Worm (Caenorhabditis elegans) whole organism, early embryonic: ENCODE data around the gene srv-10.

Source experiments
- B0310.2 ChIP-seq: sonication (generic microtip); optimal IDR thresholded peaks from 2 replicates; lab custom pipeline; 2016; ENCODE audit warnings: mild to moderate bottlenecking, missing genetic modification characterization, missing compliant biosample characterization
- F13C5.2 ChIP-seq: sonication (generic microtip); optimal IDR thresholded peaks from 2 replicates; lab custom pipeline; 2017; ENCODE audit warnings: mild to moderate bottlenecking, missing genetic modification characterization, inconsistent platforms, missing compliant biosample characterization
- aly-1 ChIP-seq: sonication (generic microtip); optimal IDR thresholded peaks from 2 replicates; lab custom pipeline; 2016; ENCODE audit warnings: missing genetic modification characterization, missing compliant biosample characterization
- ama-1 ChIP-seq: fragments of 150-350 bp; optimal IDR thresholded peaks from 2 replicates; lab custom pipeline; 2014
- ceh-13 ChIP-seq: fragments of 200-800 bp; sonication (Bioruptor generic); optimal IDR thresholded peaks from 2 replicates; lab custom pipeline; 2018; ENCODE audit warnings: mild to moderate bottlenecking, missing genetic modification characterization, missing compliant biosample characterization
- ceh-36 ChIP-seq: sonication (generic microtip); optimal IDR thresholded peaks from 2 replicates; lab custom pipeline; 2016; ENCODE audit warnings: missing genetic modification characterization, inconsistent platforms, missing compliant biosample characterization
- ets-7 ChIP-seq: sonication (generic microtip); optimal IDR thresholded peaks from 2 replicates; lab custom pipeline; 2016; ENCODE audit warnings: missing genotype, missing genetic modification characterization, missing compliant biosample characterization
- flt-1 ChIP-seq: fragments of 200-800 bp; sonication (Bioruptor generic); IDR thresholded peaks from 2 replicates; pipeline ENCODE4 v1.3.6; 2022; ENCODE audit warnings: missing genetic modification characterization, missing compliant biosample characterization
- hmbx-1 ChIP-seq: sonication (generic microtip); optimal IDR thresholded peaks from 2 replicates; lab custom pipeline; 2016; ENCODE audit warnings: mild to moderate bottlenecking, missing genetic modification characterization, missing compliant biosample characterization
- hmg-4 ChIP-seq: fragments of 200-800 bp; sonication (Bioruptor generic); optimal IDR thresholded peaks from 2 replicates; lab custom pipeline; 2018; ENCODE audit warnings: mild to moderate bottlenecking, missing genetic modification characterization, missing compliant biosample characterization
- hnd-1 ChIP-seq: sonication (generic microtip); optimal IDR thresholded peaks from 2 replicates; lab custom pipeline; 2016; ENCODE audit warnings: missing genetic modification characterization, missing compliant biosample characterization
- pes-1 ChIP-seq: fragments of 200-800 bp; sonication (Bioruptor generic); IDR thresholded peaks from 2 replicates; pipeline ENCODE4 v1.3.6; 2022; ENCODE audit warnings: missing genetic modification reagents, missing genetic modification characterization, missing compliant biosample characterization
- scrt-1 ChIP-seq: fragments of 200-800 bp; sonication (Bioruptor generic); IDR thresholded peaks from 2 replicates; pipeline ENCODE4 v1.3.6; 2022; ENCODE audit warnings: missing genetic modification characterization, missing compliant biosample characterization
- sea-1 ChIP-seq: fragments of 200-800 bp; sonication (Bioruptor generic); conservative IDR thresholded peaks from 2 replicates; pipeline ENCODE4 v1.3.6; 2022; ENCODE audit warnings: missing genetic modification characterization, missing compliant biosample characterization
- tbx-11 ChIP-seq: fragments of 200-800 bp; sonication (Bioruptor generic); IDR thresholded peaks from 2 replicates; pipeline ENCODE4 v1.3.6; 2022; ENCODE audit warnings: missing genetic modification characterization, missing compliant biosample characterization
- tbx-37 ChIP-seq: fragments of 200-800 bp; sonication (Bioruptor generic); conservative IDR thresholded peaks from 2 replicates; pipeline ENCODE4 v1.3.6; 2022; ENCODE audit warnings: missing genetic modification reagents, missing genetic modification characterization, missing compliant biosample characterization
- tra-4 ChIP-seq: sonication (generic microtip); optimal IDR thresholded peaks from 2 replicates; lab custom pipeline; 2017; ENCODE audit warnings: missing genetic modification characterization, missing compliant biosample characterization

Gene srv-10

ce11 chrV:13420640-13421039 lies 3.1 kb upstream of the srv-10 start, which contains the start of gene srv-8:
Gene srv-8 (minus strand): TSS chrV:13420740.
- TF ChIP-seq F13C5.2 (no peak), ets-7 (tag; lab: Kevin White, UChicago) (no peak), pes-1 (GFP tag; lab: Robert Waterston, UW) (no peak), tra-4 (tag; lab: Kevin White, UChicago) (no peak), ceh-36 (no peak), hmbx-1 (tag; lab: Kevin White, UChicago) (no peak)

- TF ChIP-seq hnd-1, result no peak
- TF ChIP-seq ceh-13 (GFP tag; lab: Kevin White, UChicago), result no peak
- TF ChIP-seq pes-1 (GFP tag; lab: Robert Waterston, UW), result no peak
- TF ChIP-seq tbx-11 (GFP tag; lab: Robert Waterston, UW), result no peak
- TF ChIP-seq sea-1, result no peak
- TF ChIP-seq ama-1 (lab: Kevin White, UChicago), result no peak
- TF ChIP-seq ets-7 (tag; lab: Kevin White, UChicago), result no peak
- TF ChIP-seq F13C5.2, result no peak
- no peak for TF ChIP-seq scrt-1 (GFP tag; lab: Robert Waterston, UW)
- no peak for TF ChIP-seq aly-1
- TF ChIP-seq B0310.2 (tag; lab: Kevin White, UChicago), result no peak
- no peak for TF ChIP-seq tra-4 (tag; lab: Kevin White, UChicago)
- TF ChIP-seq ceh-36, result no peak
- TF ChIP-seq flt-1 (GFP tag; lab: Robert Waterston, UW), result no peak
These were observed 2.0 kb upstream of the srv-10 start for ce11 chrV:13421697-13422096.

- TF ChIP-seq tbx-11 (GFP tag; lab: Robert Waterston, UW) (no peak), B0310.2 (tag; lab: Kevin White, UChicago) (no peak), hmbx-1 (tag; lab: Kevin White, UChicago) (no peak), ceh-36 (no peak), hmg-4 (no peak), aly-1 (no peak), ama-1 (lab: Kevin White, UChicago) (no peak), tra-4 (tag; lab: Kevin White, UChicago) (no peak), scrt-1 (GFP tag; lab: Robert Waterston, UW) (no peak), ets-7 (tag; lab: Kevin White, UChicago) (no peak), flt-1 (GFP tag; lab: Robert Waterston, UW) (no peak), hnd-1 (no peak), ceh-13 (GFP tag; lab: Kevin White, UChicago) (no peak)
These were observed 663 bp upstream of the srv-10 start, which contains the start of gene srv-9 for ce11 chrV:13423045-13423444. Gene srv-9 (minus strand): TSS chrV:13423145.

ce11 chrV:13426764-13427163 lies 3.1 kb downstream of the srv-10 start, which contains the start of gene srd-18:
Gene srd-18 (minus strand): TSS chrV:13426864.
- TF ChIP-seq tbx-11 (GFP tag; lab: Robert Waterston, UW), result no peak
- TF ChIP-seq ets-7 (tag; lab: Kevin White, UChicago), result no peak

ce11 chrV:13427378-13427777 lies 3.7 kb downstream of the srv-10 start:
- TF ChIP-seq pes-1 (GFP tag; lab: Robert Waterston, UW), result no peak
- TF ChIP-seq ceh-13 (GFP tag; lab: Kevin White, UChicago), result no peak
- no peak for TF ChIP-seq ceh-36
- TF ChIP-seq tbx-11 (GFP tag; lab: Robert Waterston, UW), result no peak
- TF ChIP-seq ets-7 (tag; lab: Kevin White, UChicago), result no peak
- TF ChIP-seq flt-1 (GFP tag; lab: Robert Waterston, UW), result no peak
- TF ChIP-seq hmg-4, result no peak
- TF ChIP-seq F13C5.2, result no peak

ce11 chrV:13428660-13429059 lies 5.0 kb downstream of the srv-10 start, which contains the start of gene srd-19:
Gene srd-19 (minus strand): TSS chrV:13428760.
- TF ChIP-seq B0310.2 (tag; lab: Kevin White, UChicago) (no peak), tbx-11 (GFP tag; lab: Robert Waterston, UW) (no peak), hmbx-1 (tag; lab: Kevin White, UChicago) (no peak), scrt-1 (GFP tag; lab: Robert Waterston, UW) (no peak), ama-1 (lab: Kevin White, UChicago) (no peak), tra-4 (tag; lab: Kevin White, UChicago) (no peak), hnd-1 (no peak), F13C5.2 (no peak), pes-1 (GFP tag; lab: Robert Waterston, UW) (no peak), ets-7 (tag; lab: Kevin White, UChicago) (no peak), sea-1 (no peak), ceh-36 (no peak), aly-1 (no peak), ceh-13 (GFP tag; lab: Kevin White, UChicago) (no peak), tbx-37 (GFP tag; lab: Robert Waterston, UW) (no peak)

- TF ChIP-seq tbx-11 (GFP tag; lab: Robert Waterston, UW), result no peak
- TF ChIP-seq aly-1, result no peak
- no peak for TF ChIP-seq hmg-4
- TF ChIP-seq B0310.2 (tag; lab: Kevin White, UChicago), result no peak
- no peak for TF ChIP-seq tra-4 (tag; lab: Kevin White, UChicago)
- TF ChIP-seq ceh-13 (GFP tag; lab: Kevin White, UChicago), result no peak
- TF ChIP-seq scrt-1 (GFP tag; lab: Robert Waterston, UW), result no peak
- TF ChIP-seq flt-1 (GFP tag; lab: Robert Waterston, UW), result no peak
- no peak for TF ChIP-seq ets-7 (tag; lab: Kevin White, UChicago)
- no peak for TF ChIP-seq hmbx-1 (tag; lab: Kevin White, UChicago)
- no peak for TF ChIP-seq hnd-1
- no peak for TF ChIP-seq ceh-36
- TF ChIP-seq F13C5.2, result no peak
- TF ChIP-seq pes-1 (GFP tag; lab: Robert Waterston, UW), result no peak
- no peak for TF ChIP-seq tbx-37 (GFP tag; lab: Robert Waterston, UW)
- no peak for TF ChIP-seq sea-1
These were observed 8.7 kb downstream of the srv-10 start, which contains the start of gene srd-17 for ce11 chrV:13432364-13432763. Gene srd-17 (minus strand): TSS chrV:13432714.
